Worm (Caenorhabditis elegans): Measurements from ENCODE around the gene srh-72.
"Not testable (repeated sequence)": the region's sequence is repeated elsewhere in the genome, so short reads cannot be mapped to it uniquely, and the experiment has no call there.

DNA sequence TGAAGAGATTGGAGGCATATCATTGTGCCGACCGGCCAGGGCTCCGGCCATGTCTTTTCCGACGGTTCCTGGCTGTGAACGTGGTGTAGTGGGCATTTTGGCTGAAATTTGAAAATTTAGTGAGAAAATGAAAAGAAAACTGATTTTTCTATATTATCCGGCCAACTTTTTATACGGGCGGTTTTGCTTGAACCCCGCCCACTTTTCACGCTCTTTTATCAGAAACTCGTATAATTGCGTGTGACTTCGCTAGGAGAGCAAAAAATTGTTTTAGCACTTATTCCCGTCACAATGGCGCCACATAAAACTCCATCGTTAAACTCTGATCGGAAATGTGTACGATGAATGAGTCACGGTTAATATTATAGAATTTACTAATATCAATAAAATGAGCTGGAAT, 8.2 kb downstream of the srh-72 start, which contains the start of gene C08E3.13:
- not testable (repeated sequence) for TF ChIP-seq W03F9.2, dao-5 (tag; optimal IDR thresholded peaks at IDR 0.05)
